Worm (Caenorhabditis elegans): ENCODE measurements around the gene pid-1.
A peak's percentile ranks its signal among the peaks of the same experiment; 100 is the strongest.

The pid-1 gene

DNA sequence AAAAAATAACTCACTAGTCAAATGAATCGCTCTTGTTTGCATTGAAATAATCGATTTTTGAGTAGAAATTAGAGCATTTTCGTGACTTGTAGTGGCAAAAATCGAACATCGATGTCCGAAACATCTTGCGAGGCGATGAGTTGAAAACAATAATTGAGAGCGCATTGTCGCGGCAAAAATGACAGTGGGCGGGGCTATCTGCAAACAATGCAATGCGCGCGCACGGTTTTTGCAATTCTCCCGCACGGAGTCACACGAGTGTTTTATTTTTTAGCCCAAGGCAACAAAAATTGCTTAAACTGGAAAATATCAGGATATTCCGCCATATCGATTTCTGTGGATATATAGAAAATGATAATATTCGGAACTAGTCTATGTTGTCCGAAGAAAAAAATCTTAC lies 18.2 kb upstream of the pid-1 start, which contains the start of gene B0495.9 (continued):
- TF ChIP-seq D2030.7 (GFP tag; IDR thresholded peaks at IDR 0.05) (no peak), fkh-3 (tag; optimal IDR thresholded peaks at IDR 0.05) (no peak), chd-7 (tag; optimal IDR thresholded peaks at IDR 0.05) (no peak), hsf-1 (GFP tag; IDR thresholded peaks at IDR 0.05) (no peak), snpc-4 (GFP tag; optimal IDR thresholded peaks at IDR 0.05) (peak; percentile 5), snpc-4 (tag; optimal IDR thresholded peaks at IDR 0.05) (no peak), atf-7 (tag; optimal IDR thresholded peaks at IDR 0.05) (no peak), lin-54 (GFP tag; optimal IDR thresholded peaks at IDR 0.05) (peak; percentile 43), nhr-90 (tag; optimal IDR thresholded peaks at IDR 0.05) (no peak), mel-28 (tag; optimal IDR thresholded peaks at IDR 0.05; ENCODE audit: borderline replicate concordance) (no peak), ceh-40 (GFP tag; IDR thresholded peaks at IDR 0.05) (no peak), attf-6 (GFP tag; IDR thresholded peaks at IDR 0.05) (no peak), bed-1 (GFP tag; IDR thresholded peaks at IDR 0.05) (no peak), egl-18 (GFP tag; IDR thresholded peaks at IDR 0.05) (no peak), hlh-12 (tag; optimal IDR thresholded peaks at IDR 0.05) (no peak), let-607 (tag; optimal IDR thresholded peaks at IDR 0.05) (no peak), dpl-1 (GFP tag; optimal IDR thresholded peaks at IDR 0.05) (no peak), attf-3 (GFP tag; conservative IDR thresholded peaks at IDR 0.05) (0 out of 2 replicates have a peak, but pooled peaks have one; percentile 38), unc-62 (GFP tag; optimal IDR thresholded peaks at IDR 0.05) (no peak), F52B5.7 (tag; optimal IDR thresholded peaks at IDR 0.05) (peak; percentile 19), ceh-79 (tag; optimal IDR thresholded peaks at IDR 0.05) (no peak), ccch-3 (GFP tag; optimal IDR thresholded peaks at IDR 0.05) (no peak), T07F8.4 (tag; optimal IDR thresholded peaks at IDR 0.05) (no peak), F57A8.1 (GFP tag; optimal IDR thresholded peaks at IDR 0.05) (no peak), lsl-1 (GFP tag; optimal IDR thresholded peaks at IDR 0.05) (peak; percentile 60), nhr-27 (tag; optimal IDR thresholded peaks at IDR 0.05) (no peak), rec-8 (tag; optimal IDR thresholded peaks at IDR 0.05) (peak in 1 of 2 experiments; percentile 52), hlh-26 (GFP tag; conservative IDR thresholded peaks at IDR 0.05) (no peak), K11D2.4 (GFP tag; IDR thresholded peaks at IDR 0.05) (no peak), tbx-9 (tag; optimal IDR thresholded peaks at IDR 0.05; ENCODE audit: borderline replicate concordance) (no peak), repo-1 (tag; optimal IDR thresholded peaks at IDR 0.05) (no peak), gei-17 (GFP tag; optimal IDR thresholded peaks at IDR 0.05) (no peak), C17E4.6 (GFP tag; IDR thresholded peaks at IDR 0.05) (no peak), hmg-1.2 (GFP tag; IDR thresholded peaks at IDR 0.05) (peak; percentile 39; the same call in 1 of the 2 replicates), efl-1 (GFP tag; optimal IDR thresholded peaks at IDR 0.05) (no peak), rcor-1 (GFP tag; IDR thresholded peaks at IDR 0.05) (peak; percentile 28; the same call in 1 of the 2 replicates), Y56A3A.18 (GFP tag; IDR thresholded peaks at IDR 0.05) (no peak), die-1 (tag; optimal IDR thresholded peaks at IDR 0.05) (peak; percentile 40), ceh-27 (GFP tag; optimal IDR thresholded peaks at IDR 0.05) (peak; percentile 57), ztf-28 (GFP tag; IDR thresholded peaks at IDR 0.05) (peak; percentile 73; the same call in 1 of the 2 replicates), lir-1 (GFP tag; conservative IDR thresholded peaks at IDR 0.05) (no peak), B0336.3 (GFP tag; IDR thresholded peaks at IDR 0.05) (no peak; the same call in 1 of the 2 replicates), K12H6.12 (tag; optimal IDR thresholded peaks at IDR 0.05) (peak; percentile 19), nhr-179 (tag; optimal IDR thresholded peaks at IDR 0.05) (no peak), aptf-3 (GFP tag; IDR thresholded peaks at IDR 0.05) (no peak), ama-1 (optimal IDR thresholded peaks at IDR 0.05) (no peak), ama-1 (GFP tag; optimal IDR thresholded peaks at IDR 0.05) (peak in 1 of 2 experiments; percentile 45), snpc-1.1 (tag; optimal IDR thresholded peaks at IDR 0.05; ENCODE audit: insufficient read depth) (peak; percentile 4), somi-1 (GFP tag; optimal IDR thresholded peaks at IDR 0.05) (no peak), ekl-4 (GFP tag; IDR thresholded peaks at IDR 0.05) (no peak)

All from whole organism, young adult.